Fruit fly (Drosophila melanogaster) whole organism, embryonic: ENCODE measurements around the gene mTTF.
A peak's percentile ranks its signal among the peaks of the same experiment; 100 is the strongest.

Experiments
- ATbp ChIP-seq: fragments of 200-800 bp; sonication (Bioruptor generic); optimal IDR thresholded peaks from 2 replicates; lab custom pipeline; 2017; ENCODE audit warnings: missing biosample characterization, mild to moderate bottlenecking, missing genetic modification characterization, missing genetic modification reagents
- Ada2b ChIP-seq: fragments of 200-800 bp; sonication (Bioruptor generic); IDR thresholded peaks from 2 replicates; pipeline ENCODE4 v1.3.6; 2022; ENCODE audit warnings: missing biosample characterization, missing genetic modification characterization
- Aef1 ChIP-seq: fragments of 200-800 bp; sonication (Bioruptor generic); IDR thresholded peaks from 3 replicates; pipeline ENCODE4 v1.3.6; 2022; ENCODE audit warnings: missing biosample characterization, missing genetic modification characterization
- Antp ChIP-seq: fragments of 200-800 bp; sonication (Bioruptor generic); optimal IDR thresholded peaks from 3 replicates; lab custom pipeline; 2016; ENCODE audit warnings: missing biosample characterization, missing genetic modification characterization
- CG10462 ChIP-seq: fragments of 200-800 bp; sonication (Bioruptor generic); optimal IDR thresholded peaks from 2 replicates; lab custom pipeline; 2016; ENCODE audit warnings: missing biosample characterization, missing genetic modification characterization
- CG15514 ChIP-seq: fragments of 200-800 bp; sonication (Bioruptor generic); optimal IDR thresholded peaks from 3 replicates; lab custom pipeline; 2017; ENCODE audit warnings: missing biosample characterization, missing genetic modification characterization, mild to moderate bottlenecking, moderate library complexity, missing genetic modification reagents
- CG16779 ChIP-seq: fragments of 200-800 bp; sonication (Bioruptor generic); IDR thresholded peaks from 2 replicates; pipeline ENCODE4 v1.3.6; 2022; ENCODE audit warnings: missing biosample characterization, missing genetic modification characterization
- CG16815 ChIP-seq: fragments of 200-800 bp; sonication (Bioruptor generic); optimal IDR thresholded peaks from 3 replicates; lab custom pipeline; 2017; ENCODE audit warnings: missing biosample characterization, mild to moderate bottlenecking, missing genetic modification characterization
- CG18476 ChIP-seq: fragments of 200-800 bp; sonication (Bioruptor generic); optimal IDR thresholded peaks from 2 replicates; lab custom pipeline; 2016; ENCODE audit warnings: missing biosample characterization, mild to moderate bottlenecking, missing genetic modification characterization
- CG2129 ChIP-seq: fragments of 200-800 bp; sonication (Bioruptor generic); IDR thresholded peaks from 2 replicates; pipeline ENCODE4 v1.3.6; 2022; ENCODE audit warnings: missing biosample characterization, missing genetic modification characterization; ENCODE audit not compliant: partially characterized antibody
- CG2712 ChIP-seq: fragments of 200-800 bp; optimal IDR thresholded peaks from 3 replicates; lab custom pipeline; 2019; ENCODE audit warnings: missing biosample characterization, mild to moderate bottlenecking, missing genetic modification characterization, moderate library complexity
- CG2889 ChIP-seq: fragments of 200-800 bp; sonication (Bioruptor generic); IDR thresholded peaks from 3 replicates; pipeline ENCODE4 v1.3.6; 2022; ENCODE audit warnings: missing biosample characterization, missing genetic modification characterization
- CG3838 ChIP-seq: fragments of 200-800 bp; sonication (Bioruptor generic); optimal IDR thresholded peaks from 3 replicates; lab custom pipeline; 2016; ENCODE audit warnings: missing biosample characterization, missing genetic modification characterization
- CG5245 ChIP-seq: fragments of 200-800 bp; sonication (Bioruptor generic); optimal IDR thresholded peaks from 3 replicates; lab custom pipeline; 2016; ENCODE audit warnings: missing biosample characterization, missing genetic modification characterization
- CG6654 ChIP-seq: fragments of 200-800 bp; sonication (Bioruptor generic); optimal IDR thresholded peaks from 2 replicates; lab custom pipeline; 2017; ENCODE audit warnings: missing biosample characterization, mild to moderate bottlenecking, missing genetic modification characterization
- CG7357 ChIP-seq: fragments of 200-800 bp; sonication (Bioruptor generic); IDR thresholded peaks from 3 replicates; pipeline ENCODE4 v1.3.6; 2022; ENCODE audit warnings: missing biosample characterization, missing genetic modification characterization
- CG8290 ChIP-seq, 3 experiments: fragments of 200-800 bp; sonication (Bioruptor generic); optimal IDR thresholded peaks; 2 replicates each; lab custom pipeline; 2016 to 2019; ENCODE audit warnings: missing biosample characterization in 3 of 3, missing genetic modification characterization in 3 of 3, mild to moderate bottlenecking in 2 of 3, moderate library complexity in 1 of 3
- CG9437 ChIP-seq: fragments of 200-800 bp; sonication (Bioruptor generic); optimal IDR thresholded peaks from 2 replicates; lab custom pipeline; 2018; ENCODE audit warnings: missing biosample characterization, mild to moderate bottlenecking, missing genetic modification characterization
- CkIIα-i1 ChIP-seq: fragments of 200-800 bp; sonication (Bioruptor generic); IDR thresholded peaks from 2 replicates; pipeline ENCODE4 v1.3.6; 2022; ENCODE audit warnings: missing biosample characterization, missing genetic modification characterization
- Dfd ChIP-seq, 2 experiments: fragments of >200 bp; optimal IDR thresholded peaks; 2 replicates each; lab custom pipeline; 2017; ENCODE audit warnings: missing biosample characterization in 2 of 2, missing genetic modification characterization in 2 of 2
- Dip3 ChIP-seq: fragments of 200-800 bp; sonication (Bioruptor generic); optimal IDR thresholded peaks from 3 replicates; lab custom pipeline; 2016; ENCODE audit warnings: missing biosample characterization, missing genetic modification characterization
- Dp ChIP-seq: fragments of 200-800 bp; sonication (Bioruptor generic); optimal IDR thresholded peaks from 2 replicates; lab custom pipeline; 2018; ENCODE audit warnings: missing biosample characterization, mild to moderate bottlenecking, missing genetic modification characterization, moderate library complexity
- Dref ChIP-seq: fragments of 200-800 bp; sonication (Bioruptor generic); IDR thresholded peaks from 2 replicates; pipeline ENCODE4 v1.3.6; 2022; ENCODE audit warnings: missing biosample characterization, missing genetic modification characterization
- Eip74EF ChIP-seq, 2 experiments: fragments of 200-800 bp in 1 of 2; fragments of >200 bp in 1 of 2; sonication (Bioruptor generic) in 1 of 2; optimal IDR thresholded peaks; 2 replicates each; lab custom pipeline; 2017 to 2019; ENCODE audit warnings: missing biosample characterization in 2 of 2, missing genetic modification characterization in 2 of 2, mild to moderate bottlenecking in 1 of 2, moderate library complexity in 1 of 2
- Fer2 ChIP-seq: fragments of 200-800 bp; sonication (Bioruptor generic); optimal IDR thresholded peaks from 2 replicates; lab custom pipeline; 2018; ENCODE audit warnings: missing biosample characterization, mild to moderate bottlenecking, missing genetic modification characterization, moderate library complexity
- HLH4C ChIP-seq: fragments of 200-800 bp; sonication (Bioruptor generic); IDR thresholded peaks from 3 replicates; pipeline ENCODE4 v1.3.6; 2022; ENCODE audit warnings: missing biosample characterization, missing genetic modification characterization; ENCODE audit not compliant: partially characterized antibody
- Hey ChIP-seq: fragments of 200-800 bp; sonication (Bioruptor generic); optimal IDR thresholded peaks from 3 replicates; lab custom pipeline; 2018; ENCODE audit warnings: missing biosample characterization, mild to moderate bottlenecking, missing genetic modification characterization
- Nf-YB ChIP-seq: fragments of 200-800 bp; sonication (Bioruptor generic); optimal IDR thresholded peaks from 3 replicates; lab custom pipeline; 2019; ENCODE audit warnings: missing biosample characterization, mild to moderate bottlenecking, missing genetic modification characterization, moderate library complexity
- YL-1 ChIP-seq: fragments of 200-800 bp; sonication (Bioruptor generic); optimal IDR thresholded peaks from 3 replicates; lab custom pipeline; 2017; ENCODE audit warnings: missing biosample characterization, mild to moderate bottlenecking, missing genetic modification characterization
- ac ChIP-seq: fragments of 200-800 bp; sonication (Bioruptor generic); optimal IDR thresholded peaks from 3 replicates; lab custom pipeline; 2017; ENCODE audit warnings: missing biosample characterization, mild to moderate bottlenecking, missing genetic modification characterization
- amos ChIP-seq: fragments of 200-800 bp; sonication (Bioruptor generic); IDR thresholded peaks from 2 replicates; pipeline ENCODE4 v1.3.6; 2022; ENCODE audit warnings: missing biosample characterization, missing genetic modification characterization; ENCODE audit not compliant: partially characterized antibody
- dpn ChIP-seq, 2 experiments: fragments of 200-800 bp; sonication (Bioruptor generic); optimal IDR thresholded peaks; 3 replicates each; lab custom pipeline; 2016; ENCODE audit warnings: missing biosample characterization in 2 of 2, missing genetic modification characterization in 2 of 2
- gfzf ChIP-seq: fragments of 200-800 bp; sonication (Bioruptor generic); optimal IDR thresholded peaks from 2 replicates; lab custom pipeline; 2016; ENCODE audit warnings: missing biosample characterization, mild to moderate bottlenecking, missing genetic modification characterization, moderate library complexity
- her ChIP-seq: fragments of 200-800 bp; sonication (Bioruptor generic); optimal IDR thresholded peaks from 2 replicates; lab custom pipeline; 2016; ENCODE audit warnings: missing biosample characterization, missing genetic modification characterization
- jing ChIP-seq: fragments of 200-800 bp; sonication (Bioruptor generic); optimal IDR thresholded peaks from 2 replicates; lab custom pipeline; 2018; ENCODE audit warnings: missing biosample characterization, mild to moderate bottlenecking, missing genetic modification characterization
- ken ChIP-seq: fragments of 200-800 bp; sonication (Bioruptor generic); IDR thresholded peaks from 3 replicates; pipeline ENCODE4 v1.3.6; 2022; ENCODE audit warnings: missing biosample characterization, missing genetic modification characterization
- onecut ChIP-seq: fragments of 200-800 bp; sonication (Bioruptor generic); IDR thresholded peaks from 2 replicates; pipeline ENCODE4 v1.3.6; 2022; ENCODE audit warnings: missing biosample characterization, missing genetic modification characterization
- row ChIP-seq: fragments of 200-800 bp; sonication (Bioruptor generic); IDR thresholded peaks from 3 replicates; pipeline ENCODE4 v1.3.6; 2022; ENCODE audit warnings: missing biosample characterization, missing genetic modification characterization
- sd ChIP-seq: fragments of 200-800 bp; sonication (Bioruptor generic); optimal IDR thresholded peaks from 3 replicates; lab custom pipeline; 2018; ENCODE audit warnings: missing biosample characterization, mild to moderate bottlenecking, missing genetic modification characterization, moderate library complexity
- ssp ChIP-seq: fragments of 200-800 bp; sonication (Bioruptor generic); IDR thresholded peaks from 2 replicates; pipeline ENCODE4 v1.3.6; 2022; ENCODE audit warnings: missing biosample characterization, missing genetic modification characterization
- stwl ChIP-seq: fragments of 200-800 bp; sonication (Bioruptor generic); optimal IDR thresholded peaks from 3 replicates; lab custom pipeline; 2018; ENCODE audit warnings: missing biosample characterization, mild to moderate bottlenecking, missing genetic modification characterization, moderate library complexity
- tap ChIP-seq: fragments of 200-800 bp; optimal IDR thresholded peaks from 3 replicates; lab custom pipeline; 2019; ENCODE audit warnings: missing biosample characterization, mild to moderate bottlenecking, missing genetic modification characterization, moderate library complexity
- tin ChIP-seq: fragments of 200-800 bp; sonication (Bioruptor generic); optimal IDR thresholded peaks from 3 replicates; lab custom pipeline; 2016; ENCODE audit warnings: missing biosample characterization, missing genetic modification characterization
- tll ChIP-seq, 2 experiments: fragments of 200-800 bp in 1 of 2; fragments of >200 bp in 1 of 2; sonication (Bioruptor generic) in 1 of 2; optimal IDR thresholded peaks; 2 replicates each; lab custom pipeline; 2017 to 2019; ENCODE audit warnings: missing biosample characterization in 2 of 2, missing genetic modification characterization in 2 of 2, mild to moderate bottlenecking in 1 of 2, moderate library complexity in 1 of 2
- trem ChIP-seq: fragments of 200-800 bp; optimal IDR thresholded peaks from 3 replicates; lab custom pipeline; 2019; ENCODE audit warnings: missing biosample characterization, mild to moderate bottlenecking, missing genetic modification characterization, moderate library complexity
- twi ChIP-seq: fragments of 200-800 bp; optimal IDR thresholded peaks from 2 replicates; lab custom pipeline; 2019; ENCODE audit warnings: missing biosample characterization, mild to moderate bottlenecking, missing genetic modification characterization, moderate library complexity
- usp ChIP-seq: fragments of >200 bp; optimal IDR thresholded peaks from 2 replicates; lab custom pipeline; 2017; ENCODE audit warnings: missing biosample characterization, missing genetic modification characterization
- vfl ChIP-seq: fragments of 200-800 bp; sonication (Bioruptor generic); optimal IDR thresholded peaks from 2 replicates; lab custom pipeline; 2016; ENCODE audit warnings: missing biosample characterization, missing genetic modification characterization
- yki ChIP-seq: fragments of >200 bp; optimal IDR thresholded peaks from 3 replicates; lab custom pipeline; 2018
- zfh1 ChIP-seq: fragments of 200-800 bp; sonication (Bioruptor generic); IDR thresholded peaks from 3 replicates; pipeline ENCODE4 v1.3.6; 2022; ENCODE audit warnings: missing biosample characterization, missing genetic modification characterization

Gene mTTF

DNA sequence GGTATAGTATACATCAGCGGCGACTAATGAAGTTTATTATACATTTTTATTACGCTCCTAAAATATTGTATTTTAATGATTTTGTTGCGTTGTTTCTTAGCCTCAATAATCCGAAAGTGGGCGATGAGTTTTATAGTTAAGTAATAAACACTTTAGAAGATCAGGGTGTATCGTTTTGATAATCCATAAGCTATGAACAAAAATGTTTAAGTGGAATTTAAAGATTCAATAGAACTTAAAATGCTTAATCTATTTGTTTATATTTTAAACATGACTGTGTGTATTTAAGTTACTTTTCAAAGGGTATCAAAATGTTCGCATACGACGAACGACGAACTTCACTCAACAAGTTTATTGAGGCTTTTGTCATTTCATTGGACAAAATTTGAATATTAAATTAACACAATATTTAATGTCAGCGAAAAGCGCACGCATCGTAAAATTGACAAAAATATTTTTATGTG, 23.7 kb upstream of the mTTF start (continued):
- TF ChIP-seq vfl (GFP tag; lab: Kevin White, UChicago) = peak; percentile 46
- TF ChIP-seq ATbp (GFP tag; lab: Kevin White, UChicago) = peak; percentile 66
- TF ChIP-seq Antp (GFP tag; lab: Kevin White, UChicago) = peak; percentile 55
- peak; percentile 41; the same call in 1 of the 2 replicates for TF ChIP-seq CG16779 (GFP tag; lab: Robert Waterston, UW)
- peak; percentile 12 for TF ChIP-seq Dip3
- TF ChIP-seq yki = no peak
- no peak for TF ChIP-seq Hey (tag; lab: Kevin White, UChicago)
- no peak for TF ChIP-seq HLH4C (GFP tag; lab: Robert Waterston, UW)
- no peak for TF ChIP-seq tll (GFP tag; optimal IDR thresholded peaks at IDR 0.05; lab: Kevin White, UChicago)
- TF ChIP-seq usp (GFP tag; lab: Kevin White, UChicago) = no peak
- no peak for TF ChIP-seq twi (tag; lab: Kevin White, UChicago)
- peak; percentile 35 for TF ChIP-seq CG3838 (GFP tag; lab: Kevin White, UChicago)
- TF ChIP-seq Nf-YB (GFP tag; lab: Kevin White, UChicago) = peak; percentile 42
- TF ChIP-seq onecut = peak; percentile 35; the same call in 1 of the 2 replicates
- TF ChIP-seq CG16815 (GFP tag; lab: Kevin White, UChicago) = no peak
- peak; percentile 52 for TF ChIP-seq jing (GFP tag; lab: Kevin White, UChicago)
- TF ChIP-seq row (GFP tag; lab: Robert Waterston, UW) = peak; percentile 86
- no peak for TF ChIP-seq tin (GFP tag; lab: Kevin White, UChicago)
- TF ChIP-seq Eip74EF (GFP tag; optimal IDR thresholded peaks at IDR 0.05; lab: Kevin White, UChicago) = no peak
- no peak for TF ChIP-seq CG7357 (GFP tag; lab: Robert Waterston, UW)
- TF ChIP-seq amos (GFP tag; lab: Robert Waterston, UW) = no peak
- peak; percentile 82 for TF ChIP-seq zfh1 (GFP tag; lab: Robert Waterston, UW)
- TF ChIP-seq Ada2b = peak; percentile 72
- no peak for TF ChIP-seq stwl (tag; lab: Kevin White, UChicago)
- TF ChIP-seq CG18476 (GFP tag; lab: Kevin White, UChicago) = no peak
- no peak for TF ChIP-seq trem
- TF ChIP-seq CG2129 = no peak
- no peak for TF ChIP-seq CG10462 (GFP tag; lab: Kevin White, UChicago)
- TF ChIP-seq ssp = peak; percentile 60
- no peak for TF ChIP-seq Dfd (GFP tag; optimal IDR thresholded peaks at IDR 0.05; lab: Kevin White, UChicago)
- TF ChIP-seq CG15514 (GFP tag; lab: Kevin White, UChicago) = peak; percentile 2
- peak; percentile 64; the same call in 1 of the 3 replicates for TF ChIP-seq Aef1 (GFP tag; lab: Robert Waterston, UW)
- TF ChIP-seq CG5245 (GFP tag; lab: Kevin White, UChicago) = no peak
- TF ChIP-seq CkIIα-i1 = 0 out of 2 replicates have a peak, but pooled peaks have one; percentile 12
- no peak for TF ChIP-seq ac
- no peak for TF ChIP-seq Dref (GFP tag; lab: Robert Waterston, UW)
- TF ChIP-seq Fer2 (tag; lab: Kevin White, UChicago) = no peak
- TF ChIP-seq Dp = no peak
- TF ChIP-seq dpn (GFP tag; optimal IDR thresholded peaks at IDR 0.05; lab: Kevin White, UChicago) = peak; percentile 54 to 78
- peak; percentile 50 for TF ChIP-seq CG2712 (tag; lab: Kevin White, UChicago)
- no peak for TF ChIP-seq YL-1 (GFP tag; lab: Kevin White, UChicago)
- no peak for TF ChIP-seq CG6654 (GFP tag; lab: Kevin White, UChicago)
- peak; percentile 66 for TF ChIP-seq CG9437
- TF ChIP-seq CG8290 (GFP tag; optimal IDR thresholded peaks at IDR 0.05; lab: Kevin White, UChicago) = no peak
- TF ChIP-seq CG8290 (tag; optimal IDR thresholded peaks at IDR 0.05; lab: Kevin White, UChicago) = peak in 1 of 2 experiments; percentile 77
- peak; percentile 29 for TF ChIP-seq tap (tag; lab: Kevin White, UChicago)
- peak; percentile 56 for TF ChIP-seq sd (tag; lab: Kevin White, UChicago)
- no peak for TF ChIP-seq gfzf
- TF ChIP-seq her (GFP tag; lab: Kevin White, UChicago) = peak; percentile 14
- TF ChIP-seq ken (GFP tag; lab: Robert Waterston, UW) = peak; percentile 61; the same call in 1 of the 3 replicates
- TF ChIP-seq CG2889 (GFP tag; lab: Robert Waterston, UW) = peak; percentile 66; the same call in 2 of the 3 replicates
